Worm (Caenorhabditis elegans) whole organism, early embryonic: ENCODE data around the gene T14G12.11.

Source experiments
- B0310.2 ChIP-seq: sonication (generic microtip); optimal IDR thresholded peaks from 2 replicates; lab custom pipeline; 2016; ENCODE audit warnings: mild to moderate bottlenecking, missing genetic modification characterization, missing compliant biosample characterization
- F13C5.2 ChIP-seq: sonication (generic microtip); optimal IDR thresholded peaks from 2 replicates; lab custom pipeline; 2017; ENCODE audit warnings: mild to moderate bottlenecking, missing genetic modification characterization, inconsistent platforms, missing compliant biosample characterization
- aly-1 ChIP-seq: sonication (generic microtip); optimal IDR thresholded peaks from 2 replicates; lab custom pipeline; 2016; ENCODE audit warnings: missing genetic modification characterization, missing compliant biosample characterization
- ama-1 ChIP-seq: fragments of 150-350 bp; optimal IDR thresholded peaks from 2 replicates; lab custom pipeline; 2014
- ceh-13 ChIP-seq: fragments of 200-800 bp; sonication (Bioruptor generic); optimal IDR thresholded peaks from 2 replicates; lab custom pipeline; 2018; ENCODE audit warnings: mild to moderate bottlenecking, missing genetic modification characterization, missing compliant biosample characterization
- ceh-36 ChIP-seq: sonication (generic microtip); optimal IDR thresholded peaks from 2 replicates; lab custom pipeline; 2016; ENCODE audit warnings: missing genetic modification characterization, inconsistent platforms, missing compliant biosample characterization
- ets-7 ChIP-seq: sonication (generic microtip); optimal IDR thresholded peaks from 2 replicates; lab custom pipeline; 2016; ENCODE audit warnings: missing genotype, missing genetic modification characterization, missing compliant biosample characterization
- flt-1 ChIP-seq: fragments of 200-800 bp; sonication (Bioruptor generic); IDR thresholded peaks from 2 replicates; pipeline ENCODE4 v1.3.6; 2022; ENCODE audit warnings: missing genetic modification characterization, missing compliant biosample characterization
- hmbx-1 ChIP-seq: sonication (generic microtip); optimal IDR thresholded peaks from 2 replicates; lab custom pipeline; 2016; ENCODE audit warnings: mild to moderate bottlenecking, missing genetic modification characterization, missing compliant biosample characterization
- hmg-4 ChIP-seq: fragments of 200-800 bp; sonication (Bioruptor generic); optimal IDR thresholded peaks from 2 replicates; lab custom pipeline; 2018; ENCODE audit warnings: mild to moderate bottlenecking, missing genetic modification characterization, missing compliant biosample characterization
- hnd-1 ChIP-seq: sonication (generic microtip); optimal IDR thresholded peaks from 2 replicates; lab custom pipeline; 2016; ENCODE audit warnings: missing genetic modification characterization, missing compliant biosample characterization
- pes-1 ChIP-seq: fragments of 200-800 bp; sonication (Bioruptor generic); IDR thresholded peaks from 2 replicates; pipeline ENCODE4 v1.3.6; 2022; ENCODE audit warnings: missing genetic modification reagents, missing genetic modification characterization, missing compliant biosample characterization
- scrt-1 ChIP-seq: fragments of 200-800 bp; sonication (Bioruptor generic); IDR thresholded peaks from 2 replicates; pipeline ENCODE4 v1.3.6; 2022; ENCODE audit warnings: missing genetic modification characterization, missing compliant biosample characterization
- sea-1 ChIP-seq: fragments of 200-800 bp; sonication (Bioruptor generic); conservative IDR thresholded peaks from 2 replicates; pipeline ENCODE4 v1.3.6; 2022; ENCODE audit warnings: missing genetic modification characterization, missing compliant biosample characterization
- tbx-11 ChIP-seq: fragments of 200-800 bp; sonication (Bioruptor generic); IDR thresholded peaks from 2 replicates; pipeline ENCODE4 v1.3.6; 2022; ENCODE audit warnings: missing genetic modification characterization, missing compliant biosample characterization
- tbx-37 ChIP-seq: fragments of 200-800 bp; sonication (Bioruptor generic); conservative IDR thresholded peaks from 2 replicates; pipeline ENCODE4 v1.3.6; 2022; ENCODE audit warnings: missing genetic modification reagents, missing genetic modification characterization, missing compliant biosample characterization
- tra-4 ChIP-seq: sonication (generic microtip); optimal IDR thresholded peaks from 2 replicates; lab custom pipeline; 2017; ENCODE audit warnings: missing genetic modification characterization, missing compliant biosample characterization

The T14G12.11 gene

ce11 chrX:3759820-3760219 is 2.5 kb downstream of the T14G12.11 start:
- 0 out of 2 replicates have a peak, but pooled peaks have one; percentile 58 for TF ChIP-seq scrt-1
- no peak for TF ChIP-seq tbx-37 (GFP tag; lab: Robert Waterston, UW)
- TF ChIP-seq ets-7 (tag; lab: Kevin White, UChicago): no peak

ce11 chrX:3759345-3759744 is 3.0 kb downstream of the T14G12.11 start, which contains the start of gene T14G12.6:
TSS of gene T14G12.6 (minus strand) at chrX:3759445.
- TF ChIP-seq hmbx-1 (tag; lab: Kevin White, UChicago) (no peak), aly-1 (tag; lab: Kevin White, UChicago) (no peak), scrt-1 (no peak), hnd-1 (tag; lab: Kevin White, UChicago) (no peak), hmg-4 (GFP tag; lab: Kevin White, UChicago) (no peak), ama-1 (no peak), ceh-13 (GFP tag; lab: Kevin White, UChicago) (no peak), F13C5.2 (tag; lab: Kevin White, UChicago) (no peak)

DNA sequence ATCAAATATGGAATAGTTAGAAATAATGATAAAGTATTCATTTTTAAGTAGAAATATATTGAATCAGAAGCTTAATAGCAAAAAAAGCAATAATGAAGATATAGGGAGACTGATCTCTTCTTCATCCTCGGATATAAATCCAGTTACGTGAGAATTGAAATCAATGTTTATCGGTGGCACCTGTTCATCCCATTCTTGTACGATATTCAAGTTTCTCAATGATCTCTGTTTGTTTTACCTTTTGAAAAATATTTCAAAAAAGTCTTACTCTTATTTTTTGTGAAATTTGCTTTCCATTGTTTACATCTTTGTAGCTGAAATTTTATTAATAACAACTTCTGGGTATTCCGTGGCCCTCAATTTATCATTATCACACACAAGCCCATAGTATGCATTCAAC is 3.9 kb downstream of the T14G12.11 start, which contains the start of gene T14G12.12:
Gene T14G12.12, minus strand, starts transcription at position 101 of the 400 bp plus-strand sequence.
- TF ChIP-seq ceh-36 (tag; lab: Kevin White, UChicago): no peak
- no peak for TF ChIP-seq ama-1
- TF ChIP-seq tbx-11 (GFP tag; lab: Robert Waterston, UW): no peak
- TF ChIP-seq ceh-13 (GFP tag; lab: Kevin White, UChicago): no peak
- TF ChIP-seq F13C5.2 (tag; lab: Kevin White, UChicago): no peak
- no peak for TF ChIP-seq tbx-37 (GFP tag; lab: Robert Waterston, UW)
- no peak for TF ChIP-seq hnd-1 (tag; lab: Kevin White, UChicago)
- no peak for TF ChIP-seq B0310.2 (tag; lab: Kevin White, UChicago)
- no peak for TF ChIP-seq sea-1 (GFP tag; lab: Robert Waterston, UW)
- no peak for TF ChIP-seq hmbx-1 (tag; lab: Kevin White, UChicago)
- TF ChIP-seq flt-1 (GFP tag; lab: Robert Waterston, UW): no peak
- no peak for TF ChIP-seq scrt-1
- no peak for TF ChIP-seq ets-7 (tag; lab: Kevin White, UChicago)
- TF ChIP-seq pes-1 (GFP tag; lab: Robert Waterston, UW): no peak

ce11 chrX:3756238-3756637 is 6.1 kb downstream of the T14G12.11 start:
- TF ChIP-seq scrt-1 (no peak), ceh-36 (tag; lab: Kevin White, UChicago) (no peak), pes-1 (GFP tag; lab: Robert Waterston, UW) (no peak), aly-1 (tag; lab: Kevin White, UChicago) (no peak), ceh-13 (GFP tag; lab: Kevin White, UChicago) (no peak), B0310.2 (tag; lab: Kevin White, UChicago) (no peak)

DNA sequence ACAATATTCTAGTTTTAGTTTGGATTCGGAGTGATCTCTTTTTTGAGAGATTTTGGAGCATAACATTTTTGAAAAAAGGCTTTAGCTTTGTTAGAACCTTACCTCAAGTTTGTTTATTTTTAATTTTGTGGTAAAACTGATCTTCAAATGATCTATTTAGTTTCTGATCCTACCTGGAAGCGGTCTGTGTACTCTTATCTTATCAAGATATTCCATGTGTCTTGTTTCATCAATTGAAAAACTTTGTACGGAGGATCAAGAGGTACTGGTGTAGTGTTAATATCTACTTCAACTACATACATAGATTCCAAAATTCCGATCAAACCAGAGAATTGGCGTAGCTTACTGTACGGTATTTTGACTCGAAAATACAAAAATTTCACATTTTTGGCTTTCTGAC is 6.6 kb downstream of the T14G12.11 start:
- TF ChIP-seq tbx-37 (GFP tag; lab: Robert Waterston, UW) (no peak), ceh-13 (GFP tag; lab: Kevin White, UChicago) (no peak), scrt-1 (no peak), hmg-4 (GFP tag; lab: Kevin White, UChicago) (no peak), hnd-1 (tag; lab: Kevin White, UChicago) (no peak), sea-1 (GFP tag; lab: Robert Waterston, UW) (no peak), ceh-36 (tag; lab: Kevin White, UChicago) (no peak), F13C5.2 (tag; lab: Kevin White, UChicago) (no peak), tra-4 (no peak)

DNA sequence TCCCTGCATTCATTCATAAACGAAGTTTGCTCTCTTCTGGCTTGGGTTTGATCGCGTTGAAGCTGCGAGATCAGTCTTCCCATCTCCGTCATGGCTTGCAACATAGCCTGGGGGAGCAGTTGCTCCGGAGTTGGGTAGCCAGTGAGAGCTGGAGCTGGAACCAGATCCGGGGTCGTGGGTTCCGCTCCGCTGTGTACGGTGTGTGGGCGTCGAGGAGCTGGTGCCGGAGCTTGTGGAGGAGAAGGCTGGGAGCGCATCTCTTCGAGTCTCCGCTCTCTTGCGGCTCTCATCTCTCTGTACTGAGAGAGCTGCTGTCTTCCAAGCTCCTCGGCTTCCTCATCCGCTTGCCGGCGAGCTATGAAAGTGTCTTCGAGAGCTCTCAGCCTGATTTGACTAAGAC is 9.9 kb downstream of the T14G12.11 start:
- no peak for TF ChIP-seq ama-1
- no peak for TF ChIP-seq ceh-13 (GFP tag; lab: Kevin White, UChicago)
- TF ChIP-seq aly-1 (tag; lab: Kevin White, UChicago): no peak
- no peak for TF ChIP-seq B0310.2 (tag; lab: Kevin White, UChicago)
- TF ChIP-seq flt-1 (GFP tag; lab: Robert Waterston, UW): no peak
- no peak for TF ChIP-seq scrt-1
- no peak for TF ChIP-seq F13C5.2 (tag; lab: Kevin White, UChicago)
- no peak for TF ChIP-seq ceh-36 (tag; lab: Kevin White, UChicago)
- TF ChIP-seq ets-7 (tag; lab: Kevin White, UChicago): no peak
- TF ChIP-seq tbx-37 (GFP tag; lab: Robert Waterston, UW): no peak
- no peak for TF ChIP-seq hmg-4 (GFP tag; lab: Kevin White, UChicago)
- TF ChIP-seq pes-1 (GFP tag; lab: Robert Waterston, UW): no peak
- TF ChIP-seq hnd-1 (tag; lab: Kevin White, UChicago): no peak
- TF ChIP-seq sea-1 (GFP tag; lab: Robert Waterston, UW): no peak

DNA sequence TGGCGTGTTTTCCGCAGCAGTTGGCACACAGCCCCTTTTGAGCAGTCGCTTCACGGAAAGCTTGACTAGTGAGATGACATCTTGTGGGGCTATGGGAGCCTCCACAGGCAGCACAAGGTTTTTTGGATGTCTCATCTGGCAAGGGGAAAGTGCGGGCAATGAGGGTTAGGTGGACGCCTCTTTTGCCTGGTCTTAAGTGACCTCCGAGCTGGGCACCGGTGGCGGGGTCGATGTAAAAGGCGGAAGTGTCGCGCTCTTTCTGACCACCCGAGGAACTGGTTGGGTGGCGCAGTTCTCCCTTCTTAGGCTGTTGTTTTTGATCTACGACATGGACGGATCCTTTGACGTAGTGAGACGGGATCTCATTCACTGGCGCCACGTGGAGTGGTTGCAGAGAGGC is 11.0 kb downstream of the T14G12.11 start:
- TF ChIP-seq ceh-36 (tag; lab: Kevin White, UChicago): no peak
- TF ChIP-seq hmg-4 (GFP tag; lab: Kevin White, UChicago): no peak
- TF ChIP-seq flt-1 (GFP tag; lab: Robert Waterston, UW): no peak
- no peak for TF ChIP-seq tbx-37 (GFP tag; lab: Robert Waterston, UW)
- no peak for TF ChIP-seq tra-4
- TF ChIP-seq hnd-1 (tag; lab: Kevin White, UChicago): no peak
- TF ChIP-seq ceh-13 (GFP tag; lab: Kevin White, UChicago): no peak
- no peak for TF ChIP-seq hmbx-1 (tag; lab: Kevin White, UChicago)
- TF ChIP-seq ets-7 (tag; lab: Kevin White, UChicago): no peak
- no peak for TF ChIP-seq ama-1
- no peak for TF ChIP-seq tbx-11 (GFP tag; lab: Robert Waterston, UW)
- no peak for TF ChIP-seq F13C5.2 (tag; lab: Kevin White, UChicago)

DNA sequence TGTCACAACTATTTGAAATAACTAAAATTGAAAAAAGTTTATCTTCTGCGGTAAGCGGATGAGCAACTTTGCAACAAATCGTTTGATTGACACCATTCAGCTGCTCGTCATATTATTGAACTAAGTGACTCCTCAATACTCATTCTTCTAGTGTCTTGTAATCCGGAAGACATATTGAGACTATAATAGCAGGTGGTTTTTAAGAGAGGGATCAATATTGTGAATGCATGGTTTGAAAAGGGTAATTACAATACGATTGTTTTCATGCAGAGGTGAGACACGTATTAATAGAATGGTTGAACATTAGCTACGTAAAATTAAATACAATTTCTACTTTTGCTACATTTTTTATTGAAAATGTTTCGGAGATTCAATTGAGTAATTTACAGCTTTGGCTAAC is 19.2 kb downstream of the T14G12.11 start:
- TF ChIP-seq ceh-13 (GFP tag; lab: Kevin White, UChicago) (no peak), tbx-11 (GFP tag; lab: Robert Waterston, UW) (no peak), sea-1 (GFP tag; lab: Robert Waterston, UW) (no peak), ets-7 (tag; lab: Kevin White, UChicago) (no peak), tra-4 (no peak), flt-1 (GFP tag; lab: Robert Waterston, UW) (no peak), hnd-1 (tag; lab: Kevin White, UChicago) (no peak), F13C5.2 (tag; lab: Kevin White, UChicago) (no peak), scrt-1 (no peak), B0310.2 (tag; lab: Kevin White, UChicago) (no peak), hmg-4 (GFP tag; lab: Kevin White, UChicago) (no peak), aly-1 (tag; lab: Kevin White, UChicago) (no peak), tbx-37 (GFP tag; lab: Robert Waterston, UW) (no peak), ama-1 (no peak), pes-1 (GFP tag; lab: Robert Waterston, UW) (no peak), ceh-36 (tag; lab: Kevin White, UChicago) (no peak), hmbx-1 (tag; lab: Kevin White, UChicago) (no peak)
